Worm (Caenorhabditis elegans) whole organism, late embryonic: ENCODE measurements around the gene K04D7.6.

Experiments used
- C08G9.2 ChIP-seq: sonication (generic microtip); optimal IDR thresholded peaks from 2 replicates; lab custom pipeline; 2016; ENCODE audit warnings: mild to moderate bottlenecking, missing genetic modification characterization, moderate library complexity, missing compliant biosample characterization
- C38D4.7 ChIP-seq: fragments of 200-800 bp; sonication (Bioruptor generic); optimal IDR thresholded peaks from 2 replicates; lab custom pipeline; 2018; ENCODE audit warnings: mild to moderate bottlenecking, missing genetic modification characterization, moderate library complexity, missing compliant biosample characterization
- F13H6.1 ChIP-seq: sonication (generic microtip); optimal IDR thresholded peaks from 2 replicates; lab custom pipeline; 2016; ENCODE audit warnings: missing genetic modification characterization, missing compliant biosample characterization
- K02D7.2 ChIP-seq: sonication (generic microtip); optimal IDR thresholded peaks from 2 replicates; lab custom pipeline; 2017; ENCODE audit warnings: mild to moderate bottlenecking, missing genetic modification characterization, missing compliant biosample characterization
- K09A11.1 ChIP-seq: sonication (generic microtip); optimal IDR thresholded peaks from 2 replicates; lab custom pipeline; 2017; ENCODE audit warnings: antibody characterized with exemption, mild to moderate bottlenecking, missing genetic modification characterization, missing compliant biosample characterization; ENCODE audit not compliant: insufficient read depth
- T23F11.4 ChIP-seq: fragments of 200-800 bp; sonication (Bioruptor generic); optimal IDR thresholded peaks from 2 replicates; lab custom pipeline; 2018; ENCODE audit warnings: mild to moderate bottlenecking, missing genetic modification characterization, missing compliant biosample characterization
- Y22D7AL.16 ChIP-seq: sonication (generic microtip); optimal IDR thresholded peaks from 2 replicates; lab custom pipeline; 2016; ENCODE audit warnings: missing genetic modification characterization, missing compliant biosample characterization
- ama-1 ChIP-seq: fragments of 150-350 bp; optimal IDR thresholded peaks from 2 replicates; lab custom pipeline; 2014
- ceh-19 ChIP-seq: fragments of 200-800 bp; sonication (Bioruptor generic); optimal IDR thresholded peaks from 2 replicates; lab custom pipeline; 2018; ENCODE audit warnings: mild to moderate bottlenecking, missing genetic modification characterization, missing compliant biosample characterization
- ceh-2 ChIP-seq: sonication (generic microtip); optimal IDR thresholded peaks from 2 replicates; lab custom pipeline; 2016; ENCODE audit warnings: missing genotype, missing genetic modification characterization, missing compliant biosample characterization
- ceh-22 ChIP-seq: sonication (generic microtip); optimal IDR thresholded peaks from 2 replicates; lab custom pipeline; 2017; ENCODE audit warnings: missing biosample characterization, missing genetic modification characterization
- ceh-24 ChIP-seq: sonication (generic microtip); optimal IDR thresholded peaks from 2 replicates; lab custom pipeline; 2016; ENCODE audit warnings: mild to moderate bottlenecking, missing genetic modification characterization, missing compliant biosample characterization
- ceh-31 ChIP-seq: sonication (generic microtip); optimal IDR thresholded peaks from 2 replicates; lab custom pipeline; 2016; ENCODE audit warnings: missing genetic modification characterization, missing compliant biosample characterization
- ceh-45 ChIP-seq: fragments of 200-800 bp; sonication (Bioruptor generic); IDR thresholded peaks from 2 replicates; pipeline ENCODE4 v1.3.6; 2022; ENCODE audit warnings: missing genetic modification reagents, missing genetic modification characterization, missing compliant biosample characterization
- ceh-48 ChIP-seq: sonication (generic microtip); optimal IDR thresholded peaks from 2 replicates; lab custom pipeline; 2016; ENCODE audit warnings: missing genetic modification characterization, inconsistent platforms, missing compliant biosample characterization
- ceh-6 ChIP-seq: fragments of 200-800 bp; sonication (Bioruptor generic); optimal IDR thresholded peaks from 2 replicates; lab custom pipeline; 2018; ENCODE audit warnings: mild to moderate bottlenecking, missing genetic modification characterization, missing compliant biosample characterization
- ceh-9 ChIP-seq: sonication (generic microtip); optimal IDR thresholded peaks from 2 replicates; lab custom pipeline; 2016; ENCODE audit warnings: mild to moderate bottlenecking, missing genetic modification characterization, inconsistent platforms, missing compliant biosample characterization
- che-1 ChIP-seq: sonication (generic microtip); optimal IDR thresholded peaks from 2 replicates; lab custom pipeline; 2016; ENCODE audit warnings: mild to moderate bottlenecking, missing genetic modification characterization, missing compliant biosample characterization
- dmd-4 ChIP-seq: sonication (generic microtip); optimal IDR thresholded peaks from 2 replicates; lab custom pipeline; 2016; ENCODE audit warnings: borderline replicate concordance, missing genetic modification characterization, missing compliant biosample characterization
- dve-1 ChIP-seq: sonication (generic microtip); optimal IDR thresholded peaks from 2 replicates; lab custom pipeline; 2017; ENCODE audit warnings: antibody characterized with exemption, mild to moderate bottlenecking, missing genetic modification characterization, missing compliant biosample characterization
- elt-2 ChIP-seq: sonication (generic microtip); optimal IDR thresholded peaks from 2 replicates; lab custom pipeline; 2016; ENCODE audit warnings: missing genetic modification reagents, missing genetic modification characterization, missing compliant biosample characterization
- eyg-1 ChIP-seq: sonication (generic microtip); optimal IDR thresholded peaks from 2 replicates; lab custom pipeline; 2016; ENCODE audit warnings: missing genotype, missing genetic modification characterization, missing compliant biosample characterization
- fax-1 ChIP-seq: sonication (generic microtip); optimal IDR thresholded peaks from 2 replicates; lab custom pipeline; 2016; ENCODE audit warnings: missing genotype, missing genetic modification characterization, missing compliant biosample characterization
- fkh-6 ChIP-seq: sonication (generic microtip); optimal IDR thresholded peaks from 2 replicates; lab custom pipeline; 2016; ENCODE audit warnings: missing genetic modification characterization, missing compliant biosample characterization
- hlh-13 ChIP-seq: fragments of 200-800 bp; sonication (Bioruptor generic); optimal IDR thresholded peaks from 2 replicates; lab custom pipeline; 2018; ENCODE audit warnings: mild to moderate bottlenecking, missing genetic modification characterization, missing compliant biosample characterization
- hlh-15 ChIP-seq: sonication (generic microtip); optimal IDR thresholded peaks from 2 replicates; lab custom pipeline; 2016; ENCODE audit warnings: missing genetic modification characterization, missing compliant biosample characterization
- hlh-30 ChIP-seq: sonication (generic microtip); optimal IDR thresholded peaks from 2 replicates; lab custom pipeline; 2017; ENCODE audit warnings: antibody characterized with exemption, missing genetic modification characterization, missing compliant biosample characterization; ENCODE audit not compliant: insufficient read depth
- hlh-6 ChIP-seq: sonication (generic microtip); optimal IDR thresholded peaks from 2 replicates; lab custom pipeline; 2016; ENCODE audit warnings: missing genotype, missing genetic modification characterization, missing compliant biosample characterization
- hlh-8 ChIP-seq: sonication (generic microtip); optimal IDR thresholded peaks from 2 replicates; lab custom pipeline; 2016; ENCODE audit warnings: missing genotype, missing genetic modification characterization, missing compliant biosample characterization
- lim-6 ChIP-seq: sonication (generic microtip); optimal IDR thresholded peaks from 2 replicates; lab custom pipeline; 2016; ENCODE audit warnings: missing genetic modification characterization, missing compliant biosample characterization
- lin-11 ChIP-seq: fragments of 200-800 bp; sonication (Bioruptor generic); optimal IDR thresholded peaks from 2 replicates; lab custom pipeline; 2018; ENCODE audit warnings: mild to moderate bottlenecking, missing genetic modification characterization, missing compliant biosample characterization
- madf-2 ChIP-seq: sonication (generic microtip); optimal IDR thresholded peaks from 2 replicates; lab custom pipeline; 2017; ENCODE audit warnings: missing genetic modification characterization, missing compliant biosample characterization
- mec-3 ChIP-seq: sonication (generic microtip); optimal IDR thresholded peaks from 2 replicates; lab custom pipeline; 2016; ENCODE audit warnings: borderline replicate concordance, missing genetic modification characterization, missing compliant biosample characterization
- nfya-1 ChIP-seq: sonication (generic microtip); optimal IDR thresholded peaks from 2 replicates; lab custom pipeline; 2017; ENCODE audit warnings: missing genetic modification characterization, mild to moderate bottlenecking, missing compliant biosample characterization, antibody characterized with exemption, moderate library complexity
- nhr-11 ChIP-seq: fragments of 150-350 bp; optimal IDR thresholded peaks from 2 replicates; lab custom pipeline; 2014; ENCODE audit warnings: missing biosample characterization, missing genetic modification characterization
- nhr-232 ChIP-seq: sonication (generic microtip); optimal IDR thresholded peaks from 2 replicates; lab custom pipeline; 2016; ENCODE audit warnings: missing genetic modification characterization, missing compliant biosample characterization
- pat-9 ChIP-seq: fragments of 200-800 bp; sonication (Bioruptor generic); optimal IDR thresholded peaks from 2 replicates; lab custom pipeline; 2018; ENCODE audit warnings: mild to moderate bottlenecking, missing genetic modification characterization, moderate library complexity, missing compliant biosample characterization
- pax-1 ChIP-seq: fragments of 150-350 bp; optimal IDR thresholded peaks from 2 replicates; lab custom pipeline; 2014; ENCODE audit warnings: missing biosample characterization, missing genetic modification characterization
- pros-1 ChIP-seq: fragments of 150-350 bp; optimal IDR thresholded peaks from 2 replicates; lab custom pipeline; 2014; ENCODE audit warnings: missing biosample characterization, missing genetic modification reagents, missing genetic modification characterization
- ref-2 ChIP-seq: sonication (generic microtip); optimal IDR thresholded peaks from 2 replicates; lab custom pipeline; 2016; ENCODE audit warnings: missing genetic modification characterization, missing compliant biosample characterization
- rnt-1 ChIP-seq: sonication (generic microtip); optimal IDR thresholded peaks from 2 replicates; lab custom pipeline; 2016; ENCODE audit warnings: missing genetic modification characterization, missing compliant biosample characterization
- sdc-2 ChIP-seq: sonication (generic microtip); optimal IDR thresholded peaks from 2 replicates; lab custom pipeline; 2016; ENCODE audit warnings: missing genotype, missing genetic modification characterization, missing compliant biosample characterization
- sox-4 ChIP-seq: sonication (generic microtip); optimal IDR thresholded peaks from 2 replicates; lab custom pipeline; 2017; ENCODE audit warnings: mild to moderate bottlenecking, missing genetic modification characterization, inconsistent platforms, missing compliant biosample characterization
- syd-9 ChIP-seq: sonication (generic microtip); optimal IDR thresholded peaks from 2 replicates; lab custom pipeline; 2016; ENCODE audit warnings: mild to moderate bottlenecking, missing genetic modification characterization, moderate library complexity, missing compliant biosample characterization
- tbx-2 ChIP-seq: sonication (generic microtip); optimal IDR thresholded peaks from 2 replicates; lab custom pipeline; 2016; ENCODE audit warnings: missing genetic modification characterization, missing compliant biosample characterization
- tbx-7 ChIP-seq: sonication (generic microtip); optimal IDR thresholded peaks from 2 replicates; lab custom pipeline; 2016; ENCODE audit warnings: missing genotype, missing genetic modification characterization, missing compliant biosample characterization
- ttx-3 ChIP-seq: sonication (generic microtip); optimal IDR thresholded peaks from 2 replicates; lab custom pipeline; 2016; ENCODE audit warnings: missing genetic modification reagents, missing genetic modification characterization, missing compliant biosample characterization
- unc-42 ChIP-seq: sonication (generic microtip); optimal IDR thresholded peaks from 2 replicates; lab custom pipeline; 2016; ENCODE audit warnings: missing genotype, missing genetic modification characterization, missing compliant biosample characterization
- unc-55 ChIP-seq: sonication (generic microtip); optimal IDR thresholded peaks from 2 replicates; lab custom pipeline; 2017; ENCODE audit warnings: missing biosample characterization, missing genetic modification reagents, missing genetic modification characterization
- unc-86 ChIP-seq: sonication (generic microtip); optimal IDR thresholded peaks from 2 replicates; lab custom pipeline; 2016; ENCODE audit warnings: missing genetic modification characterization, missing compliant biosample characterization
- zip-5 ChIP-seq: sonication (generic microtip); optimal IDR thresholded peaks from 2 replicates; lab custom pipeline; 2016; ENCODE audit warnings: missing genetic modification characterization, missing compliant biosample characterization
- ztf-16 ChIP-seq: sonication (generic microtip); optimal IDR thresholded peaks from 2 replicates; lab custom pipeline; 2017; ENCODE audit warnings: missing genetic modification characterization, missing compliant biosample characterization

Gene K04D7.6

DNA sequence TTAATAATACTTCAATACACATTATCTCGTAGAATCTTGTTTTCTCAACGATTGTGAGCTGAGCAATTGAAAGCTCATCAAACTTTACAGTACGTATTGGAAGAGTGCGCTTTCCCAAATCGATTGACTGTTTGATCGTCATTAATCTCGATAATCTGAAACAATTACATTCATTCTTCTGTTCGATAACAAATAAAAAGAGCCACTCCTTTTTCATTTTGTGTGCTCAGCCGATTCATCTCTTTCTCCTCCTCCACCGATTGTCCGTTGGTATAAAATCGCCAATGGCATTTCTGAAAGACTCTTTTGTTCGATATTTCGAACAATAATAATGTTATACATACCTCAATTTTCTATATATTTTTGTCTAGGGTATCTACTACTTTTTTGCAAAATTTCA, 17.6 kb upstream of the K04D7.6 start, which contains the start of gene nas-12:
Gene nas-12, plus strand, starts transcription at position 301 of the 400 bp plus-strand sequence.
- TF ChIP-seq ceh-19, result no peak
- TF ChIP-seq ref-2 (tag; lab: Kevin White, UChicago), result no peak
- TF ChIP-seq ceh-9 (tag; lab: Kevin White, UChicago), result no peak
- TF ChIP-seq, all 69 proteins: peak for 0

- TF ChIP-seq hlh-8 (tag; lab: Kevin White, UChicago) (no peak), K02D7.2 (tag; lab: Kevin White, UChicago) (no peak), T23F11.4 (GFP tag; lab: Kevin White, UChicago) (no peak), madf-2 (no peak), F13H6.1 (tag; lab: Kevin White, UChicago) (no peak), ama-1 (no peak), ceh-24 (tag; lab: Kevin White, UChicago) (no peak), hlh-30 (tag; lab: Kevin White, UChicago) (no peak), pax-1 (tag; lab: Kevin White, UChicago) (no peak), zip-5 (tag; lab: Kevin White, UChicago) (peak; percentile 5), lim-6 (tag; lab: Kevin White, UChicago) (no peak), unc-55 (GFP tag; lab: Kevin White, UChicago) (no peak), ceh-45 (GFP tag; lab: Robert Waterston, UW) (no peak), sdc-2 (tag; lab: Kevin White, UChicago) (no peak), unc-42 (tag; lab: Kevin White, UChicago) (peak; percentile 75), nfya-1 (tag; lab: Kevin White, UChicago) (peak; percentile 17), tbx-2 (tag; lab: Kevin White, UChicago) (peak; percentile 30), hlh-13 (GFP tag; lab: Kevin White, UChicago) (no peak), nhr-11 (tag; lab: Kevin White, UChicago) (no peak), elt-2 (tag; lab: Kevin White, UChicago) (no peak), syd-9 (tag; lab: Kevin White, UChicago) (peak; percentile 6), dve-1 (tag; lab: Kevin White, UChicago) (no peak), fax-1 (no peak), mec-3 (tag; lab: Kevin White, UChicago) (no peak), unc-86 (tag; lab: Kevin White, UChicago) (no peak), pros-1 (tag; lab: Kevin White, UChicago) (no peak), sox-4 (tag; lab: Kevin White, UChicago) (no peak), lin-11 (no peak), nhr-232 (tag; lab: Kevin White, UChicago) (no peak), eyg-1 (tag; lab: Kevin White, UChicago) (no peak), K09A11.1 (tag; lab: Kevin White, UChicago) (no peak), fkh-6 (tag; lab: Kevin White, UChicago) (no peak), hlh-15 (tag; lab: Kevin White, UChicago) (no peak), ceh-31 (peak; percentile 64), che-1 (tag; lab: Kevin White, UChicago) (no peak), ceh-22 (tag; lab: Kevin White, UChicago) (no peak), ztf-16 (no peak), rnt-1 (tag; lab: Kevin White, UChicago) (peak; percentile 21), ttx-3 (no peak), ceh-9 (tag; lab: Kevin White, UChicago) (no peak), C08G9.2 (tag; lab: Kevin White, UChicago) (no peak), hlh-6 (tag; lab: Kevin White, UChicago) (no peak), pat-9 (tag; lab: Kevin White, UChicago) (no peak), Y22D7AL.16 (tag; lab: Kevin White, UChicago) (no peak), tbx-7 (no peak), ceh-6 (GFP tag; lab: Kevin White, UChicago) (no peak), ceh-48 (tag; lab: Kevin White, UChicago) (no peak), C38D4.7 (GFP tag; lab: Kevin White, UChicago) (no peak), dmd-4 (tag; lab: Kevin White, UChicago) (no peak), ceh-2 (tag; lab: Kevin White, UChicago) (peak; percentile 26)
These were observed 16.1 kb upstream of the K04D7.6 start, which contains the start of gene C24F3.2 for ce11 chrIV:10222122-10222589. TSS of gene C24F3.2 (plus strand) at chrIV:10222539.
